Worm (Caenorhabditis elegans): ENCODE results near the gene C50D2.2.

ce11 chrII:84134-84533 lies 24.8 kb upstream of the C50D2.2 start, which contains the start of gene C50D2.6:
- TF ChIP-seq hlh-13 (GFP tag; optimal IDR thresholded peaks at IDR 0.05) (no peak), pros-1 (tag; optimal IDR thresholded peaks at IDR 0.05) (no peak), odd-2 (tag; optimal IDR thresholded peaks at IDR 0.05) (no peak), pha-2 (tag; optimal IDR thresholded peaks at IDR 0.05) (no peak), F13H6.1 (tag; optimal IDR thresholded peaks at IDR 0.05) (no peak), nfya-1 (tag; optimal IDR thresholded peaks at IDR 0.05) (no peak), ceh-9 (tag; optimal IDR thresholded peaks at IDR 0.05) (no peak), pat-9 (tag; optimal IDR thresholded peaks at IDR 0.05) (no peak), eyg-1 (tag; optimal IDR thresholded peaks at IDR 0.05) (no peak), zip-5 (tag; optimal IDR thresholded peaks at IDR 0.05) (no peak)

Data from whole organism, late embryonic.